Worm (Caenorhabditis elegans) whole organism, midembryonic: ENCODE data around the gene tag-325.

Experiments used
- T22C8.4 ChIP-seq: fragments of 200-800 bp; sonication (Bioruptor generic); IDR thresholded peaks from 2 replicates; pipeline ENCODE4 v1.3.6; 2022; ENCODE audit warnings: missing genetic modification characterization, missing compliant biosample characterization
- cog-1 ChIP-seq: sonication (generic microtip); optimal IDR thresholded peaks from 2 replicates; lab custom pipeline; 2016; ENCODE audit warnings: missing genetic modification characterization, missing compliant biosample characterization
- flt-1 ChIP-seq: fragments of 200-800 bp; sonication (Bioruptor generic); IDR thresholded peaks from 2 replicates; pipeline ENCODE4 v1.3.6; 2022; ENCODE audit warnings: missing genetic modification characterization, missing compliant biosample characterization
- ztf-23 ChIP-seq: fragments of 200-800 bp; sonication (Bioruptor generic); IDR thresholded peaks from 2 replicates; pipeline ENCODE4 v1.3.6; 2022; ENCODE audit warnings: missing genetic modification reagents, missing genetic modification characterization, missing compliant biosample characterization

- TF ChIP-seq flt-1 (GFP tag; lab: Robert Waterston, UW): no peak
- TF ChIP-seq cog-1 (tag; lab: Kevin White, UChicago): no peak
- TF ChIP-seq ztf-23 (GFP tag; lab: Robert Waterston, UW): no peak
- no peak for TF ChIP-seq T22C8.4 (GFP tag; lab: Robert Waterston, UW)
These were observed 18.6 kb upstream of the tag-325 start, which contains the start of gene B0393.7 for ce11 chrIII:4778003-4778402.
